Fruit fly (Drosophila melanogaster): ENCODE measurements around the gene CG12645.
A peak's percentile ranks its signal among the peaks of the same experiment; 100 is the strongest.

Gene CG12645

DNA sequence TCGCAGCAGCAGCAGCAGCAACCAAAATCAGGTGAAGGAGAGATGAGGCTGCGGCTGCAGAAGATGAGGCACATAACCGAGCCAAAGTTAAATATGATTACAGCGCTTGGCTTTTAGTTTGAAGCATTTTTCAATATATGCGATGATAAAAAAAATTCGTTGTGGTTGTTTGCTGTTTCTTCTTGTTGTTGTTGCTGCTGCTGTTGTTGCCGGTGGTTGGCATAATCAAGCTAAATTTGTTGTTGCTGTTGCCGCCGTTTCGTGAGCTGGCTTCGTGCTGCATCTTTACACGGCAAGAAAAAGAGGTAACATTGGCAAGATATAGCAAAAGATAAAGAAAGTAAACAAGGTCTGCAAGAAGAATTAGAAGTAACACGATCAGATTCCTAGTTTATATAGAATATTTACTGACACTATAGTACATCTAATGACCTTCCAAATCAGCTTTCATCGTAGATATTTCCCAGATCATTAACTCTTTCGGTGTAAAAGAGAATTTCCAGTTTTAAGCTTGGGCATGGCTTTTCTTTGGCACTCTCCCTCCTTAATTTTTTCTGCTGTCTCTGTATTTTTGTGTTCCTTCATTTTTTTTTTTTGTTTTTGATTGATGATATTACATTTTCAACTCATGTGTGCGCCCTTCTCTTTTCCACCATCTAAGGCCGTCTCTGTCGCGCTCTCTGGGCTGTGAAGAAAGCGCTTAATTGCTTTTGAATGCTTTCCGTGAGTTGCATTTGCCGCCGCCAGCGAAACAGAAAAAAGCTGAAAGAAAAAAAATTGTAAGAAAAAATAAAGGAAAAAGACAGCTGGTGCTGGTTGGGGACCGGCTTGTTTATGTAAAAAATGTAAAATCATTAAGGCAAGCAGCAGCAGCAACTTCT is 39.3 kb upstream of the CG12645 start (continued):
- TF ChIP-seq fd59A (GFP tag; optimal IDR thresholded peaks at IDR 0.05), result peak; percentile 35
- peak; percentile 74 for TF ChIP-seq CG4318 (GFP tag; optimal IDR thresholded peaks at IDR 0.05)
- peak; percentile 81 for TF ChIP-seq cyc (GFP tag; optimal IDR thresholded peaks at IDR 0.05)
- TF ChIP-seq CG3032 (tag; optimal IDR thresholded peaks at IDR 0.05), result peak; percentile 49
- peak; percentile 69 for TF ChIP-seq net (GFP tag; optimal IDR thresholded peaks at IDR 0.05)
- TF ChIP-seq Blimp-1 (GFP tag; optimal IDR thresholded peaks at IDR 0.05), result peak; percentile 52
- peak; percentile 85 for TF ChIP-seq Smox (GFP tag; optimal IDR thresholded peaks at IDR 0.05)
- peak; percentile 54 for TF ChIP-seq CG11902 (GFP tag; optimal IDR thresholded peaks at IDR 0.05)
- TF ChIP-seq Hr4 (GFP tag; optimal IDR thresholded peaks at IDR 0.05), result peak; percentile 76
- peak; percentile 89 for TF ChIP-seq topi (GFP tag; optimal IDR thresholded peaks at IDR 0.05)

DNA sequence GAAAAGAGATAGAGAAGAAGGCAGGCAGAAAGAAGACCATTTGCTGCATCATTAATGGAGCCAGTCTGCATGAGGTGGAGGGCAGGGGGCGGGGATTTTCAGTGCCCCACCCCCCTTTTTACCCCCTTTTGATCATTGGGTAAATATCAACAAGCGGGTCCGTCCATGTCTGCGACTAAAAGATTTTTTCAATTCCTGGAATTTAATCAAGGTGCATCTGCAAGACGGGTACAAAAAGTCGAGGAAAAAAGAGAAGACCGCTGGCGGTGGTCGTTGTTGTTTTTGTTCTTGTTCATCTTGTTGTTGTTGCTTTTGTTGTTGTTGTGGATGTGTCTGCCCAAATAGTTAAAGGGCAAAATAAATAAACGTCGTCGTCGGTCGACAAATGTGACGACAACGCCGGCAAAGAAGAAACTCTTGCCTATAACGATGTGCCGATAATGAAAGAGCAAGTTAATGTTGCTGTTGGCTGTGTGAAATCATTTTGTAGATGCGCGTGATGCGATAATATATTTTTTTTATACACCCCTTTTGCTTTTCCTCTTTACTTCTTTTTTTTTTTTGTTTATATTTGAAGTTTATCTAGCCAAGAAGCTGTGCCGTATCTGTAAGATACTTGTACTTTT is 37.7 kb upstream of the CG12645 start:
- no peak for TF ChIP-seq OdsH (GFP tag; optimal IDR thresholded peaks at IDR 0.05)
- TF ChIP-seq CG11294 (GFP tag; IDR thresholded peaks at IDR 0.05), result no peak
- TF ChIP-seq svp (GFP tag), result no peak
- peak; percentile 19 for TF ChIP-seq CG9139 (GFP tag; optimal IDR thresholded peaks at IDR 0.05)
- TF ChIP-seq CG11902 (GFP tag; optimal IDR thresholded peaks at IDR 0.05), result no peak
- no peak for TF ChIP-seq CG8632 (GFP tag; optimal IDR thresholded peaks at IDR 0.05)
- peak; percentile 63 for TF ChIP-seq fkh (GFP tag; optimal IDR thresholded peaks at IDR 0.05)
- TF ChIP-seq CG8319 (GFP tag; optimal IDR thresholded peaks at IDR 0.05), result no peak
- peak; percentile 38 for TF ChIP-seq CG10669 (GFP tag; optimal IDR thresholded peaks at IDR 0.05)
- TF ChIP-seq CG6163 (GFP tag; IDR thresholded peaks at IDR 0.05), result peak; percentile 52; the same call in 1 of the 3 replicates
- peak; percentile 50 for TF ChIP-seq CG6808 (GFP tag; optimal IDR thresholded peaks at IDR 0.05)
- peak; percentile 36 to 54 for TF ChIP-seq ss (GFP tag; optimal IDR thresholded peaks at IDR 0.05)
- TF ChIP-seq CG1621 (tag; optimal IDR thresholded peaks at IDR 0.05), result peak; percentile 1
- no peak for TF ChIP-seq CG6854 (GFP tag; optimal IDR thresholded peaks at IDR 0.05)
- no peak for TF ChIP-seq eg (GFP tag; IDR thresholded peaks at IDR 0.05)
- TF ChIP-seq Hr38 (GFP tag; optimal IDR thresholded peaks at IDR 0.05), result no peak
- no peak for TF ChIP-seq CG10631 (GFP tag; optimal IDR thresholded peaks at IDR 0.05)
- TF ChIP-seq spab (GFP tag; optimal IDR thresholded peaks at IDR 0.05), result peak; percentile 29

DNA sequence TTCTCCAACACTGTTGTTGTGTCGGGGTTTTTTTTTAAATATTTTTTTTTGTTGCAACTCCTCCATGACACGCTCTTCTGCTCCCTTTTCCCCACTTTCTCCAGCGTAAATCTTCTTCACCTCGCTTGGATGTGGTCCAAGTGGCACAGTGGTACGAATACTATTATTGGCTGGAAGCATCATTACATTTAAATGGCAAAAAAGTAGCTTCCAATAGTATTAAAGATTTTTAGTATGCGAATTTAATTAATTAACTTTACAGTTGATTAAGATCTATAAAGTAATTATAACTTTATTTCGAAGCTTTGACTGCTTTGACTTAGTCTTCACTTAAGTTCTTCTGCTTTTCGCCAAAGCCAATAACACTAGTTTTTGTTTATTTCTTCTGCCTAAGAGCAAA is 35.1 kb upstream of the CG12645 start:
- TF ChIP-seq OdsH (GFP tag; optimal IDR thresholded peaks at IDR 0.05) (peak; percentile 42), pdm3 (GFP tag; optimal IDR thresholded peaks at IDR 0.05) (peak; percentile 25), acj6 (GFP tag; optimal IDR thresholded peaks at IDR 0.05) (peak; percentile 45), achi (GFP tag; optimal IDR thresholded peaks at IDR 0.05) (peak; percentile 11), fd85E (GFP tag; optimal IDR thresholded peaks at IDR 0.05) (no peak), Hr39 (GFP tag; optimal IDR thresholded peaks at IDR 0.05) (peak; percentile 21), eg (GFP tag; IDR thresholded peaks at IDR 0.05) (no peak), cyc (GFP tag; optimal IDR thresholded peaks at IDR 0.05) (peak; percentile 16), CG34406 (GFP tag; optimal IDR thresholded peaks at IDR 0.05) (peak; percentile 39), net (GFP tag; optimal IDR thresholded peaks at IDR 0.05) (peak; percentile 3), Blimp-1 (GFP tag; optimal IDR thresholded peaks at IDR 0.05) (no peak), Smox (GFP tag; optimal IDR thresholded peaks at IDR 0.05) (peak; percentile 49), ss (GFP tag; optimal IDR thresholded peaks at IDR 0.05) (no peak), CG10631 (GFP tag; optimal IDR thresholded peaks at IDR 0.05) (peak; percentile 19), Eip78C (GFP tag) (peak; percentile 80), Eip75B (GFP tag; optimal IDR thresholded peaks at IDR 0.05) (peak; percentile 14), topi (GFP tag; optimal IDR thresholded peaks at IDR 0.05) (peak; percentile 47), Ets21C (GFP tag; optimal IDR thresholded peaks at IDR 0.05) (peak; percentile 25), CG4318 (GFP tag; optimal IDR thresholded peaks at IDR 0.05) (peak; percentile 0), salr (GFP tag; optimal IDR thresholded peaks at IDR 0.05) (peak in 1 of 2 experiments; percentile 47), CG3919 (GFP tag; optimal IDR thresholded peaks at IDR 0.05) (peak; percentile 29), svp (GFP tag) (peak; percentile 76), CG32006 (GFP tag; optimal IDR thresholded peaks at IDR 0.05) (peak; percentile 45), lz (GFP tag; optimal IDR thresholded peaks at IDR 0.05) (peak; percentile 45), esn (GFP tag; optimal IDR thresholded peaks at IDR 0.05) (peak; percentile 46), Hr38 (GFP tag; optimal IDR thresholded peaks at IDR 0.05) (no peak), Met (GFP tag; optimal IDR thresholded peaks at IDR 0.05) (peak; percentile 47), CG9139 (GFP tag; optimal IDR thresholded peaks at IDR 0.05) (no peak), Eip93F (GFP tag; optimal IDR thresholded peaks at IDR 0.05) (no peak), Sox14 (GFP tag; optimal IDR thresholded peaks at IDR 0.05) (peak; percentile 10)
